Fruit fly (Drosophila melanogaster): ENCODE data around the gene CG7330.

CG7330 gene

DNA sequence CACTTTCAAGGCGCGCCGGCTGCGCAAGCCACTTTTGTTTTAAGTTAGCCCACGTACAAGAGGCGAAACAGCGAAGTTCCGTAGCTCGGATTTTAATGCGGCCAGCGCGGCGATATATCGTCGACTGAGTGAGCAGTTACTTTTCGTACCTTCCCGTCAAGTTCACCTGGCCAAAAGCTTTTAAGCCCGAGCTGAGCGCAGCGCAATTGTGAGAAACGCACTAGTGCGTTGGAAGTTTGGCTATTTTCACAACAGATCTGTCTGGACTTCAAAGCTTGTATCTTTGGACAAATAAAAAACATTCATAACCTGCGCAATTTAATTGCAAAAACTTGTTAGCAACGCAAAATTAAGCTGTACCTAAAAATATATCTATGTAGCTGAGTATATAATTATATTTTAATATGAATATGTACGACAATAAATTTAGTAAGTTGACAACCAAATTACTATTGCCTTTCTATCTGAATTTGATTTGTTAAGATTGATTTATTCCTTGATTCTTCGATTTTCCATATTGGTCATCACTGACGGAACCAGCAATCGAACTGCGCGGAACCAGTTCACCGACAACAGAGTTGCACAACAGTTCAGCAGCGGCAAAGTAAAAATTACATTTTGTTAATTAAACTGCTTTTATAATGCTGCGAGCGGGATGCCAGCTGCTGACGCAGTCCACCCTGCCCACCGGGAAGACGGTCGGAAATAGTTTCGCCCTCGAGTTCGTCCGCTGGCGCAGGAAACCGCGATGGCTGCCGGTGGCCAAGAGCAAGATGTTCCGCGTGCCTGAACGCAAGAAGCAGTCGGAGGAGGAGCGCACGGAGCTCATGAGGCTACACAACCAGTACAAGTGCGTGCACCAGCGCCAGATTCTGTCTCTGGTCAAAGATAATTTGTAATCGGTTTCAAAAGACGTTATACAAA, 42.4 kb upstream of the CG7330 start, which contains the start of the genes CG13698 and mRpS26 (continued):
- TF ChIP-seq Chrac-16 (GFP tag; optimal IDR thresholded peaks at IDR 0.05), result peak; percentile 52
- TF ChIP-seq dimm (GFP tag; IDR thresholded peaks at IDR 0.05), result no peak
- peak; percentile 68; the same call in 1 of the 3 replicates for TF ChIP-seq dysf (GFP tag; IDR thresholded peaks at IDR 0.05)
- TF ChIP-seq Hr78 (GFP tag; optimal IDR thresholded peaks at IDR 0.05), result peak in 1 of 2 experiments; percentile 40
- TF ChIP-seq CG8478 (optimal IDR thresholded peaks at IDR 0.05), result no peak
- TF ChIP-seq CG10267 (tag; optimal IDR thresholded peaks at IDR 0.05), result peak; percentile 65
- TF ChIP-seq CG13123 (GFP tag; optimal IDR thresholded peaks at IDR 0.05), result peak; percentile 55
- TF ChIP-seq CG3281 (GFP tag; optimal IDR thresholded peaks at IDR 0.05), result peak; percentile 60
- no peak for TF ChIP-seq hbn (GFP tag; IDR thresholded peaks at IDR 0.05; ENCODE audit: partially characterized antibody)
- peak; percentile 36 for TF ChIP-seq CG12219 (GFP tag; optimal IDR thresholded peaks at IDR 0.05)
- TF ChIP-seq sr (GFP tag; IDR thresholded peaks at IDR 0.05), result peak; percentile 70; the same call in 1 of the 3 replicates
- 0 out of 2 replicates have a peak, but pooled peaks have one; percentile 36 for TF ChIP-seq HLH3B (GFP tag; IDR thresholded peaks at IDR 0.05)
- TF ChIP-seq CG15601 (tag; optimal IDR thresholded peaks at IDR 0.05), result peak; percentile 74
- TF ChIP-seq wdn (GFP tag; IDR thresholded peaks at IDR 0.05), result no peak
- peak; percentile 49 for TF ChIP-seq Nf-YB (GFP tag; optimal IDR thresholded peaks at IDR 0.05)
- peak; percentile 42; the same call in 1 of the 2 replicates for TF ChIP-seq sob (GFP tag; IDR thresholded peaks at IDR 0.05)
- TF ChIP-seq Asciz (GFP tag; optimal IDR thresholded peaks at IDR 0.05), result peak; percentile 41
- no peak for TF ChIP-seq danr (GFP tag; IDR thresholded peaks at IDR 0.05)
- peak; percentile 66 for TF ChIP-seq MBD-R2 (GFP tag; IDR thresholded peaks at IDR 0.05)
- TF ChIP-seq HLH54F (GFP tag; optimal IDR thresholded peaks at IDR 0.05), result peak; percentile 42
- peak; percentile 41 for TF ChIP-seq Usf (GFP tag; optimal IDR thresholded peaks at IDR 0.05)
- no peak for TF ChIP-seq CG32767 (GFP tag; IDR thresholded peaks at IDR 0.05)
- TF ChIP-seq CG8290 (GFP tag; optimal IDR thresholded peaks at IDR 0.05), result peak; percentile 44
- TF ChIP-seq CG8290 (tag; optimal IDR thresholded peaks at IDR 0.05), result peak in 1 of 2 experiments; percentile 66
- TF ChIP-seq CG4820 (GFP tag; optimal IDR thresholded peaks at IDR 0.05), result peak; percentile 69
- 0 out of 2 replicates have a peak, but pooled peaks have one; percentile 12 for TF ChIP-seq ap (GFP tag; IDR thresholded peaks at IDR 0.05)
- TF ChIP-seq Sox102F (GFP tag; optimal IDR thresholded peaks at IDR 0.05), result peak; percentile 72
- no peak for TF ChIP-seq Lim3 (GFP tag; IDR thresholded peaks at IDR 0.05)
- peak; percentile 61 for TF ChIP-seq tap (tag; optimal IDR thresholded peaks at IDR 0.05)
- TF ChIP-seq mam (GFP tag; optimal IDR thresholded peaks at IDR 0.05), result peak; percentile 62
- 0 out of 3 replicates have a peak, but pooled peaks have one; percentile 39 for TF ChIP-seq H15 (GFP tag; IDR thresholded peaks at IDR 0.05)
- peak; percentile 27 for TF ChIP-seq maf-S (GFP tag; optimal IDR thresholded peaks at IDR 0.05)
- no peak for TF ChIP-seq fu2 (GFP tag; optimal IDR thresholded peaks at IDR 0.05)
- TF ChIP-seq Lhr (GFP tag; optimal IDR thresholded peaks at IDR 0.05), result peak; percentile 65
- TF ChIP-seq CG8388 (GFP tag; optimal IDR thresholded peaks at IDR 0.05), result peak; percentile 57
- TF ChIP-seq phol (tag; optimal IDR thresholded peaks at IDR 0.05), result peak; percentile 77
- peak; percentile 71 for TF ChIP-seq ind (GFP tag; optimal IDR thresholded peaks at IDR 0.05)
- TF ChIP-seq br (optimal IDR thresholded peaks at IDR 0.05), result no peak
- peak; percentile 59; the same call in 1 of the 2 replicates for TF ChIP-seq CG3847 (GFP tag; IDR thresholded peaks at IDR 0.05)
- peak; percentile 57 for TF ChIP-seq BEAF-32 (GFP tag; optimal IDR thresholded peaks at IDR 0.05)
- peak; percentile 34 for TF ChIP-seq schlank (tag; optimal IDR thresholded peaks at IDR 0.05)
- TF ChIP-seq slou (GFP tag; optimal IDR thresholded peaks at IDR 0.05), result peak; percentile 19
- peak; percentile 58 for TF ChIP-seq CG1233 (GFP tag; optimal IDR thresholded peaks at IDR 0.05)
- peak; percentile 25 for TF ChIP-seq HmgD (GFP tag; optimal IDR thresholded peaks at IDR 0.05)
- TF ChIP-seq Atf6 (GFP tag; IDR thresholded peaks at IDR 0.05), result peak; percentile 66
- no peak for TF ChIP-seq jigr1 (GFP tag; IDR thresholded peaks at IDR 0.05)
- TF ChIP-seq az2 (GFP tag; optimal IDR thresholded peaks at IDR 0.05), result peak; percentile 69
- TF ChIP-seq CG6854 (GFP tag; optimal IDR thresholded peaks at IDR 0.05), result no peak
- peak; percentile 80 for TF ChIP-seq Rfx (GFP tag; IDR thresholded peaks at IDR 0.05)
- peak; percentile 50; the same call in 1 of the 2 replicates for TF ChIP-seq ranshi (GFP tag; IDR thresholded peaks at IDR 0.05)

All from whole organism, embryonic.